Worm (Caenorhabditis elegans): ENCODE data around the gene sir-2.2.
A peak's percentile ranks its signal among the peaks of the same experiment; 100 is the strongest.

The sir-2.2 gene

DNA sequence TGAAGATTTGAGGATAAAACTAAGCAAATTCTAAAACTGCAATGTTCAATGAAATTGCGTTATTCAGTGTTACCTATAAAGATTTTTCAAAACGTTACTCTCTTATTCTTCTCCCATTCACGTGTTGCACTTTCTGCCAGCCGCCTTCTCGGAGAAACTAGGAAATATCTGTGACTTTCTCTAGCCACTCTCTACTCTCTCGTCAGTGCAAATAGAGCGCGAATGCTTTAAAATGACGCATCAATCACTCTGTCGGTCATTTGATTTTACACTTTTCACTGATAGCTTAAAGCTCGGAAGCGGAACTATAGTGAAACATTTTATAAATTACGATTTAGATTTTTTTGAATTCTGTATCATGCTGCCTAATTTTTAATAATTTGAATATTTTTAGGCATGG, 1.0 kb downstream of the sir-2.2 start (continued):
- TF ChIP-seq pat-9 (tag; optimal IDR thresholded peaks at IDR 0.05) (no peak), fax-1 (tag; optimal IDR thresholded peaks at IDR 0.05) (no peak), fkh-6 (tag; optimal IDR thresholded peaks at IDR 0.05) (no peak), dve-1 (tag; optimal IDR thresholded peaks at IDR 0.05) (no peak), ceh-9 (tag; optimal IDR thresholded peaks at IDR 0.05) (no peak), ceh-14 (tag; optimal IDR thresholded peaks at IDR 0.05) (no peak), ceh-19 (GFP tag; optimal IDR thresholded peaks at IDR 0.05) (no peak), unc-42 (tag; optimal IDR thresholded peaks at IDR 0.05) (no peak), nhr-11 (tag; optimal IDR thresholded peaks at IDR 0.05) (no peak), che-1 (tag; optimal IDR thresholded peaks at IDR 0.05) (no peak), dmd-4 (tag; optimal IDR thresholded peaks at IDR 0.05; ENCODE audit: borderline replicate concordance) (no peak), K09A11.1 (tag; optimal IDR thresholded peaks at IDR 0.05; ENCODE audit: insufficient read depth) (no peak), unc-55 (GFP tag; optimal IDR thresholded peaks at IDR 0.05) (peak; percentile 99), zip-5 (tag; optimal IDR thresholded peaks at IDR 0.05) (no peak), Y22D7AL.16 (tag; optimal IDR thresholded peaks at IDR 0.05) (no peak), syd-9 (tag; optimal IDR thresholded peaks at IDR 0.05) (no peak), ama-1 (optimal IDR thresholded peaks at IDR 0.05) (no peak), tbx-2 (tag; optimal IDR thresholded peaks at IDR 0.05) (peak; percentile 3), pax-1 (tag; optimal IDR thresholded peaks at IDR 0.05) (no peak), unc-86 (tag; optimal IDR thresholded peaks at IDR 0.05) (no peak), ceh-30 (tag; optimal IDR thresholded peaks at IDR 0.05) (no peak), ceh-6 (GFP tag; optimal IDR thresholded peaks at IDR 0.05) (no peak), ceh-48 (tag; optimal IDR thresholded peaks at IDR 0.05) (no peak)

DNA sequence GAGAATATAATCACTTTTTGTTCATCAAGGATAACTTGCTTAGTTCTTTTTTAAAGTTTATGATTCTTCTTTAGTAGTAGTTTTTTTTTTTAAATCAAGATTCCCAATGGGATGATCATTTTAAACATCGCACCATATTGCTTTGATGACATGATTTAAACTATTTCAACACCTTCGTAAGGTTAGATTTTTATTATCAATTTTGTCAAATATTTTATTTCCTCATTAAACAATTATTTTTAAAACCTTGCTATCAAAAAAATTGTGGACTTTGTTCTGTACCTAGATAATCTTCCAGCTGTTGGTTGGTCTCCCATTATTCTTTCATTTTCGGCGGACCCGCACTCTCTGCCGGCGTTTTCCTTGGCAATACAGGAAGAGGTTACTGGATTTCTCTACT, 3.5 kb downstream of the sir-2.2 start, which contains the start of gene sir-2.3:
Gene sir-2.3 (plus strand): TSS at position 301 of the 400 bp plus-strand sequence.
- TF ChIP-seq ceh-19 (GFP tag; optimal IDR thresholded peaks at IDR 0.05) (no peak), ceh-34 (tag; optimal IDR thresholded peaks at IDR 0.05) (no peak), ceh-2 (tag; optimal IDR thresholded peaks at IDR 0.05) (no peak), sox-2 (GFP tag; IDR thresholded peaks at IDR 0.05) (no peak), mec-3 (tag; optimal IDR thresholded peaks at IDR 0.05; ENCODE audit: borderline replicate concordance) (no peak), rnt-1 (tag; optimal IDR thresholded peaks at IDR 0.05) (no peak), ets-4 (tag; optimal IDR thresholded peaks at IDR 0.05) (no peak), ztf-16 (tag; optimal IDR thresholded peaks at IDR 0.05) (no peak), gmeb-2 (tag; optimal IDR thresholded peaks at IDR 0.05) (no peak), pha-4 (tag; optimal IDR thresholded peaks at IDR 0.05) (no peak), ceh-45 (GFP tag; IDR thresholded peaks at IDR 0.05) (no peak), K02D7.2 (tag; optimal IDR thresholded peaks at IDR 0.05) (no peak), ceh-6 (GFP tag; optimal IDR thresholded peaks at IDR 0.05) (no peak), hlh-8 (tag; optimal IDR thresholded peaks at IDR 0.05) (no peak), ceh-14 (tag; optimal IDR thresholded peaks at IDR 0.05) (no peak), ceh-24 (tag; optimal IDR thresholded peaks at IDR 0.05) (no peak), zip-5 (tag; optimal IDR thresholded peaks at IDR 0.05) (no peak), pros-1 (tag; optimal IDR thresholded peaks at IDR 0.05) (no peak)

DNA sequence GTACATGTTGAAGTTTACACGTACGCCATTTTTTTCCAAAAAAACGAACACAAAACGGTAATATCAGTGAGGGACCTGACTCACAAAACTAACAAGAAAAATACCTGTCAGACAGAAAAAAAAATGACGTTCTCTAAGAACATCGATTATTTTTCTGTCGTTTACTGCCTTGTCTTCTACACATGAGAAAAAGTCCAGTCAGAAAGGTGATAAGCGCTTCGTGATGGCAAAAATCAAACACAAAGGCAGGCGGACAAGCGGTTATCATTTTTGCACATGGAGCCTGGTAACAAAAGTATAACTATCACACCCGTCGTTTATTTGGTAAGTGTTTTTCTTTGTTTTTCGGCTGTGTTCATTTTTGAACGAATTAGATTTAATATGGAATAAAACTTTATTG, 6.0 kb downstream of the sir-2.2 start, which contains the start of gene F46G10.4:
Gene F46G10.4 (plus strand): TSS at position 212 of the 400 bp plus-strand sequence.
- TF ChIP-seq dve-1 (tag; optimal IDR thresholded peaks at IDR 0.05) (no peak), pax-1 (tag; optimal IDR thresholded peaks at IDR 0.05) (no peak), unc-86 (tag; optimal IDR thresholded peaks at IDR 0.05) (no peak), hlh-6 (tag; optimal IDR thresholded peaks at IDR 0.05) (no peak), ceh-2 (tag; optimal IDR thresholded peaks at IDR 0.05) (no peak), gmeb-2 (tag; optimal IDR thresholded peaks at IDR 0.05) (no peak), odd-2 (tag; optimal IDR thresholded peaks at IDR 0.05) (no peak), unc-55 (GFP tag; optimal IDR thresholded peaks at IDR 0.05) (no peak), zip-5 (tag; optimal IDR thresholded peaks at IDR 0.05) (no peak), mec-3 (tag; optimal IDR thresholded peaks at IDR 0.05; ENCODE audit: borderline replicate concordance) (no peak), sox-4 (tag; optimal IDR thresholded peaks at IDR 0.05) (no peak)
